Worm (Caenorhabditis elegans) whole organism, L2 larva: ENCODE measurements around the gene F49C12.15.
"Not testable (repeated sequence)": the region's sequence is repeated elsewhere in the genome, so short reads cannot be mapped to it uniquely, and the experiment has no call there.

Experiments
- C34F6.9 ChIP-seq: fragments of 150-350 bp; optimal IDR thresholded peaks from 2 replicates; lab custom pipeline; 2014; ENCODE audit warnings: missing biosample characterization, missing genetic modification characterization
- F13H6.1 ChIP-seq: sonication (generic microtip); optimal IDR thresholded peaks from 2 replicates; lab custom pipeline; 2016; ENCODE audit warnings: missing genetic modification characterization, missing compliant biosample characterization
- R02D3.7 ChIP-seq: fragments of 150-350 bp; optimal IDR thresholded peaks from 2 replicates; lab custom pipeline; 2014; ENCODE audit warnings: missing biosample characterization, missing genetic modification characterization
- Y55F3AM.14 ChIP-seq: fragments of 200-800 bp; sonication (Bioruptor generic); optimal IDR thresholded peaks from 2 replicates; lab custom pipeline; 2018; ENCODE audit warnings: mild to moderate bottlenecking, missing genetic modification characterization, missing compliant biosample characterization
- ZK546.5 ChIP-seq: sonication (generic microtip); optimal IDR thresholded peaks from 2 replicates; lab custom pipeline; 2017; ENCODE audit warnings: missing biosample characterization, missing genetic modification characterization
- alr-1 ChIP-seq: fragments of 150-350 bp; optimal IDR thresholded peaks from 2 replicates; lab custom pipeline; 2014; ENCODE audit warnings: missing biosample characterization, missing genetic modification characterization
- aly-2 ChIP-seq: fragments of 150-350 bp; optimal IDR thresholded peaks from 2 replicates; lab custom pipeline; 2014; ENCODE audit warnings: missing biosample characterization, missing genetic modification characterization
- ama-1 ChIP-seq: fragments of 150-350 bp; optimal IDR thresholded peaks from 2 replicates; lab custom pipeline; 2018; ENCODE audit warnings: inconsistent platforms
- blmp-1 ChIP-seq: sonication (generic microtip); optimal IDR thresholded peaks from 2 replicates; lab custom pipeline; 2017; ENCODE audit warnings: missing genetic modification characterization, mild to moderate bottlenecking, missing compliant biosample characterization, antibody characterized with exemption, moderate library complexity; ENCODE audit not compliant: insufficient read depth
- ceh-16 ChIP-seq: fragments of 150-350 bp; optimal IDR thresholded peaks from 2 replicates; lab custom pipeline; 2014; ENCODE audit warnings: missing biosample characterization, missing genetic modification characterization
- ceh-82 ChIP-seq: fragments of 150-350 bp; optimal IDR thresholded peaks from 2 replicates; lab custom pipeline; 2014; ENCODE audit warnings: missing biosample characterization, missing genetic modification characterization
- crh-2 ChIP-seq: sonication (generic microtip); optimal IDR thresholded peaks from 2 replicates; lab custom pipeline; 2017; ENCODE audit warnings: missing biosample characterization, missing genetic modification characterization
- dmd-4 ChIP-seq: sonication (generic microtip); optimal IDR thresholded peaks from 2 replicates; lab custom pipeline; 2017; ENCODE audit warnings: missing biosample characterization, missing genetic modification characterization
- egl-27 ChIP-seq: sonication (generic microtip); optimal IDR thresholded peaks from 3 replicates; lab custom pipeline; 2017; ENCODE audit warnings: missing biosample characterization, missing genetic modification reagents, missing genetic modification characterization
- elt-1 ChIP-seq: fragments of 150-350 bp; optimal IDR thresholded peaks from 2 replicates; lab custom pipeline; 2014; ENCODE audit warnings: missing biosample characterization, missing genetic modification characterization
- elt-3 ChIP-seq: sonication (generic microtip); optimal IDR thresholded peaks from 2 replicates; lab custom pipeline; 2017; ENCODE audit warnings: missing biosample characterization, missing genetic modification characterization
- fos-1 ChIP-seq: fragments of 150-350 bp; optimal IDR thresholded peaks from 2 replicates; lab custom pipeline; 2014; ENCODE audit warnings: missing biosample characterization, missing genetic modification characterization
- gmeb-1 ChIP-seq: fragments of 150-350 bp; optimal IDR thresholded peaks from 2 replicates; lab custom pipeline; 2014; ENCODE audit warnings: missing biosample characterization, missing genetic modification characterization
- lin-11 ChIP-seq: fragments of 150-350 bp; sonication (generic microtip); optimal IDR thresholded peaks from 2 replicates; lab custom pipeline; 2014; ENCODE audit warnings: missing biosample characterization, missing genetic modification characterization, inconsistent platforms, mixed read lengths
- lin-13 ChIP-seq: fragments of 150-350 bp; optimal IDR thresholded peaks from 2 replicates; lab custom pipeline; 2014; ENCODE audit warnings: missing biosample characterization, missing genetic modification reagents, missing genetic modification characterization
- lin-39 ChIP-seq: fragments of 150-350 bp; optimal IDR thresholded peaks from 2 replicates; lab custom pipeline; 2014; ENCODE audit warnings: missing biosample characterization, missing genetic modification reagents, missing genetic modification characterization
- lsy-2 ChIP-seq, 2 experiments: fragments of 150-350 bp in 1 of 2; sonication (generic microtip) in 1 of 2; optimal IDR thresholded peaks; 2 replicates each; lab custom pipeline; 2014 to 2017; ENCODE audit warnings: missing biosample characterization in 2 of 2, missing genetic modification characterization in 2 of 2
- mab-5 ChIP-seq: fragments of 150-350 bp; optimal IDR thresholded peaks from 2 replicates; lab custom pipeline; 2014; ENCODE audit warnings: missing biosample characterization, missing genetic modification characterization
- mbf-1 ChIP-seq: sonication (generic microtip); optimal IDR thresholded peaks from 2 replicates; lab custom pipeline; 2017; ENCODE audit warnings: missing biosample characterization, missing genetic modification characterization
- mdl-1 ChIP-seq, 2 experiments: fragments of 150-350 bp in 1 of 2; sonication (generic microtip) in 1 of 2; optimal IDR thresholded peaks; 2 replicates each; lab custom pipeline; 2017; ENCODE audit warnings: missing biosample characterization in 2 of 2, missing genetic modification characterization in 2 of 2
- nhr-10 ChIP-seq: sonication (generic microtip); optimal IDR thresholded peaks from 2 replicates; lab custom pipeline; 2017; ENCODE audit warnings: missing biosample characterization, missing genetic modification characterization
- nhr-11 ChIP-seq: fragments of 150-350 bp; optimal IDR thresholded peaks from 2 replicates; lab custom pipeline; 2014; ENCODE audit warnings: missing biosample characterization, missing genetic modification characterization
- nhr-12 ChIP-seq: fragments of 150-350 bp; optimal IDR thresholded peaks from 2 replicates; lab custom pipeline; 2014; ENCODE audit warnings: missing biosample characterization, missing genetic modification characterization
- nhr-129 ChIP-seq: fragments of 150-350 bp; optimal IDR thresholded peaks from 2 replicates; lab custom pipeline; 2014; ENCODE audit warnings: missing biosample characterization, missing genetic modification characterization
- nhr-21 ChIP-seq: fragments of 150-350 bp; optimal IDR thresholded peaks from 2 replicates; lab custom pipeline; 2014; ENCODE audit warnings: missing biosample characterization, missing genetic modification characterization
- nhr-23 ChIP-seq: fragments of 150-350 bp; optimal IDR thresholded peaks from 2 replicates; lab custom pipeline; 2014; ENCODE audit warnings: missing biosample characterization, missing genetic modification reagents, missing genetic modification characterization
- nhr-237 ChIP-seq: fragments of 150-350 bp; optimal IDR thresholded peaks from 2 replicates; lab custom pipeline; 2014; ENCODE audit warnings: missing biosample characterization, missing genetic modification characterization
- nhr-25 ChIP-seq: fragments of 150-350 bp; sonication (generic microtip); optimal IDR thresholded peaks from 3 replicates; lab custom pipeline; 2014; ENCODE audit warnings: missing biosample characterization, missing genetic modification characterization
- nhr-6 ChIP-seq: fragments of 150-350 bp; optimal IDR thresholded peaks from 2 replicates; lab custom pipeline; 2014; ENCODE audit warnings: missing biosample characterization, missing genetic modification characterization
- nhr-77 ChIP-seq: fragments of 150-350 bp; optimal IDR thresholded peaks from 2 replicates; lab custom pipeline; 2014; ENCODE audit warnings: missing biosample characterization, missing genetic modification characterization
- peb-1 ChIP-seq: fragments of 150-350 bp; optimal IDR thresholded peaks from 2 replicates; lab custom pipeline; 2014; ENCODE audit warnings: missing biosample characterization, missing genetic modification characterization
- sem-4 ChIP-seq: fragments of 150-350 bp; optimal IDR thresholded peaks from 2 replicates; lab custom pipeline; 2014; ENCODE audit warnings: missing biosample characterization, missing genetic modification reagents, missing genetic modification characterization
- skn-1 ChIP-seq: sonication (generic microtip); optimal IDR thresholded peaks from 2 replicates; lab custom pipeline; 2017; ENCODE audit warnings: missing biosample characterization, missing genetic modification characterization
- sma-3 ChIP-seq: sonication (generic microtip); optimal IDR thresholded peaks from 2 replicates; lab custom pipeline; 2016; ENCODE audit warnings: missing genetic modification reagents, missing genetic modification characterization, missing compliant biosample characterization
- sma-9 ChIP-seq, 2 experiments: fragments of 150-350 bp in 1 of 2; sonication (generic microtip) in 1 of 2; optimal IDR thresholded peaks; 2 replicates each; lab custom pipeline; 2014 to 2016; ENCODE audit warnings: missing genetic modification characterization in 2 of 2, mild to moderate bottlenecking in 1 of 2, missing biosample characterization in 1 of 2, missing compliant biosample characterization in 1 of 2, missing genetic modification reagents in 1 of 2, moderate library complexity in 1 of 2
- snpc-4 ChIP-seq: fragments of 150-350 bp; optimal IDR thresholded peaks from 2 replicates; lab custom pipeline; 2014; ENCODE audit warnings: missing biosample characterization, missing genetic modification characterization
- unc-39 ChIP-seq: fragments of 150-350 bp; optimal IDR thresholded peaks from 2 replicates; lab custom pipeline; 2014; ENCODE audit warnings: missing biosample characterization, missing genetic modification characterization
- unc-55 ChIP-seq: fragments of 150-350 bp; sonication (generic microtip); optimal IDR thresholded peaks from 3 replicates; lab custom pipeline; 2014; ENCODE audit warnings: missing biosample characterization, missing genetic modification reagents, missing genetic modification characterization
- unc-62 ChIP-seq: fragments of 150-350 bp; optimal IDR thresholded peaks from 2 replicates; lab custom pipeline; 2014; ENCODE audit warnings: missing biosample characterization, missing genetic modification reagents, missing genetic modification characterization
- zag-1 ChIP-seq: fragments of 150-350 bp; optimal IDR thresholded peaks from 2 replicates; lab custom pipeline; 2014; ENCODE audit warnings: missing biosample characterization, missing genetic modification characterization
- ztf-1 ChIP-seq: fragments of 200-800 bp; sonication (Bioruptor generic); conservative IDR thresholded peaks from 2 replicates; pipeline ENCODE4 v1.3.6; 2022; ENCODE audit warnings: missing genetic modification characterization, missing compliant biosample characterization
- ztf-11 ChIP-seq: sonication (generic microtip); optimal IDR thresholded peaks from 2 replicates; lab custom pipeline; 2017; ENCODE audit warnings: missing biosample characterization, missing genetic modification characterization
- ztf-4 ChIP-seq: fragments of 150-350 bp; optimal IDR thresholded peaks from 2 replicates; lab custom pipeline; 2014; ENCODE audit warnings: missing biosample characterization, missing genetic modification characterization

The F49C12.15 gene

ce11 chrIV:9310935-9311566, 13.2 kb upstream of the F49C12.15 start:
- TF ChIP-seq nhr-11 (tag; lab: Kevin White, UChicago) (no peak), unc-39 (tag; lab: Kevin White, UChicago) (no peak), snpc-4 (tag; lab: Kevin White, UChicago) (no peak), nhr-237 (no peak), fos-1 (tag; lab: Kevin White, UChicago) (peak; percentile 50)

- not testable (repeated sequence) for TF ChIP-seq unc-39 (tag; lab: Kevin White, UChicago); fos-1 (tag; lab: Kevin White, UChicago); ztf-11
Observed at ce11 chrIV:9312827-9313226, 11.4 kb upstream of the F49C12.15 start, which contains the start of gene F49C12.7. Gene F49C12.7 (minus strand): TSS chrIV:9312927.

- TF ChIP-seq aly-2 (tag; lab: Kevin White, UChicago) (no peak), nhr-11 (tag; lab: Kevin White, UChicago) (no peak), skn-1 (tag; lab: Kevin White, UChicago) (peak; percentile 97), ceh-16 (no peak), nhr-77 (no peak), nhr-25 (no peak), peb-1 (no peak), gmeb-1 (peak; percentile 26), lin-11 (tag; lab: Kevin White, UChicago) (peak; percentile 18), ztf-11 (no peak), Y55F3AM.14 (GFP tag; lab: Kevin White, UChicago) (no peak), fos-1 (tag; lab: Kevin White, UChicago) (peak; percentile 11), nhr-12 (tag; lab: Kevin White, UChicago) (no peak), nhr-21 (tag; lab: Kevin White, UChicago) (no peak), elt-3 (no peak), ceh-82 (tag; lab: Kevin White, UChicago) (no peak), crh-2 (tag; lab: Kevin White, UChicago) (peak; percentile 5), mab-5 (tag; lab: Kevin White, UChicago) (no peak), unc-62 (GFP tag; lab: Kevin White, UChicago) (no peak), nhr-10 (no peak), nhr-237 (no peak), unc-55 (peak; percentile 65), zag-1 (no peak), mbf-1 (tag; lab: Kevin White, UChicago) (no peak), sem-4 (tag; lab: Kevin White, UChicago) (no peak), blmp-1 (no peak), alr-1 (tag; lab: Kevin White, UChicago) (no peak), dmd-4 (tag; lab: Kevin White, UChicago) (no peak), lin-13 (no peak), ama-1 (lab: Kevin White, UChicago) (no peak), F13H6.1 (tag; lab: Kevin White, UChicago) (no peak), unc-39 (tag; lab: Kevin White, UChicago) (no peak), R02D3.7 (tag; lab: Kevin White, UChicago) (no peak), egl-27 (tag; lab: Kevin White, UChicago) (no peak), snpc-4 (tag; lab: Kevin White, UChicago) (no peak), ZK546.5 (tag; lab: Kevin White, UChicago) (no peak), lin-39 (tag; lab: Kevin White, UChicago) (no peak), lsy-2 (tag; optimal IDR thresholded peaks at IDR 0.05; lab: Kevin White, UChicago) (peak in 1 of 2 experiments; percentile 3), ztf-1 (GFP tag; lab: Robert Waterston, UW) (no peak), nhr-6 (tag; lab: Kevin White, UChicago) (no peak), nhr-129 (tag; lab: Kevin White, UChicago) (peak; percentile 61), sma-9 (GFP tag; optimal IDR thresholded peaks at IDR 0.05; lab: Kevin White, UChicago) (no peak), sma-9 (tag; optimal IDR thresholded peaks at IDR 0.05; lab: Kevin White, UChicago) (no peak), sma-3 (GFP tag; lab: Kevin White, UChicago) (peak; percentile 6), mdl-1 (tag; optimal IDR thresholded peaks at IDR 0.05; lab: Kevin White, UChicago) (no peak), nhr-23 (tag; lab: Kevin White, UChicago) (no peak), ztf-4 (tag; lab: Kevin White, UChicago) (no peak), elt-1 (tag; lab: Kevin White, UChicago) (no peak), C34F6.9 (tag; lab: Kevin White, UChicago) (peak; percentile 59)
Observed at ce11 chrIV:9316068-9316681, 8.1 kb upstream of the F49C12.15 start, which contains the start of the genes F49C12.9 and rpn-7. Gene F49C12.9 (minus strand): TSS chrIV:9316215. Gene rpn-7 (plus strand): TSS chrIV:9316631.
